Fruit fly (Drosophila melanogaster): ENCODE results near the gene CG9449.

DNA sequence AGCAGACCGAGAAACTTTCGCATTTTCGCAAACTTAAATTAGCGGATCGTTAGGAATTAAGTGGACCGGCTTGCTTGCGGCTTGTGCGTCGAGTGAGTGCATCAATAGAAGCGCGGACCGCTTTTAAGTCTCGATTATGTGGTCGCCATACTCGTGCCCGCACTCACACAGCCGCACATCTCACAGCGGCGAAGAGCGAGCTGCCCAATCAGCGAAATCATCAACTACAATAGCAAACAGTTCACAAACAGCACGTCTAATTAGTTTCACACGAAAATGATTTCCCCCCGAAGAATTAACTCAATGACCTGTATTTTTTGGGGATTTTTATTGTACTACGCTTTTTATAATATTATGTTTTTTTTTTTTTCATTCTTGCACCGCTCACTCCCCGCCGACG lies 3.2 kb upstream of the CG9449 start, which contains the start of gene CG9451:
- no peak for TF ChIP-seq h (GFP tag; optimal IDR thresholded peaks at IDR 0.05)
- no peak for TF ChIP-seq CG32264 (GFP tag; optimal IDR thresholded peaks at IDR 0.05)
- TF ChIP-seq Jra (GFP tag; optimal IDR thresholded peaks at IDR 0.05): no peak
- no peak for TF ChIP-seq Myc (optimal IDR thresholded peaks at IDR 0.05)
- TF ChIP-seq Abd-B (GFP tag; optimal IDR thresholded peaks at IDR 0.05): no peak
- no peak for TF ChIP-seq dmrt93B (GFP tag; optimal IDR thresholded peaks at IDR 0.05)
- no peak for TF ChIP-seq Sp1 (GFP tag; optimal IDR thresholded peaks at IDR 0.05)
- no peak for TF ChIP-seq usp (GFP tag; optimal IDR thresholded peaks at IDR 0.05)
- no peak for TF ChIP-seq lola (GFP tag; optimal IDR thresholded peaks at IDR 0.05)

Data from whole organism, wandering third instar larva.